Fruit fly (Drosophila melanogaster) whole organism, embryonic: Measurements from ENCODE around the gene CG15461.

Experiments
- Blimp-1 ChIP-seq: fragments of 200-800 bp; sonication (Bioruptor generic); optimal IDR thresholded peaks from 3 replicates; lab custom pipeline; 2018; ENCODE audit warnings: missing biosample characterization, missing genetic modification characterization, mild to moderate bottlenecking, moderate library complexity, missing genetic modification reagents
- CG10979 ChIP-seq: fragments of 200-800 bp; sonication (Bioruptor generic); optimal IDR thresholded peaks from 2 replicates; lab custom pipeline; 2018; ENCODE audit warnings: missing biosample characterization, mild to moderate bottlenecking, missing genetic modification characterization, moderate library complexity
- CG11093 ChIP-seq: fragments of 200-800 bp; sonication (Bioruptor generic); IDR thresholded peaks from 3 replicates; pipeline ENCODE4 v1.3.6; 2022; ENCODE audit warnings: missing biosample characterization, missing genetic modification characterization
- CG11560 ChIP-seq: fragments of 200-800 bp; sonication (Bioruptor generic); IDR thresholded peaks from 3 replicates; pipeline ENCODE4 v1.3.6; 2022; ENCODE audit warnings: missing biosample characterization, missing genetic modification characterization
- CG11695 ChIP-seq: fragments of 200-800 bp; sonication (Bioruptor generic); IDR thresholded peaks from 3 replicates; pipeline ENCODE4 v1.3.6; 2022; ENCODE audit warnings: missing biosample characterization, missing genetic modification characterization
- CG11723 ChIP-seq: fragments of 200-800 bp; sonication (Bioruptor generic); optimal IDR thresholded peaks from 2 replicates; lab custom pipeline; 2017; ENCODE audit warnings: missing biosample characterization, mild to moderate bottlenecking, missing genetic modification characterization
- CG13424 ChIP-seq: fragments of 200-800 bp; sonication (Bioruptor generic); optimal IDR thresholded peaks from 2 replicates; lab custom pipeline; 2019; ENCODE audit warnings: missing biosample characterization, mild to moderate bottlenecking, missing genetic modification characterization, moderate library complexity
- CG1602 ChIP-seq: fragments of 200-800 bp; sonication (Bioruptor generic); optimal IDR thresholded peaks from 3 replicates; lab custom pipeline; 2016; ENCODE audit warnings: missing biosample characterization, missing genetic modification characterization
- CG1603 ChIP-seq: fragments of 200-800 bp; sonication (Bioruptor generic); optimal IDR thresholded peaks from 2 replicates; lab custom pipeline; 2019; ENCODE audit warnings: missing biosample characterization, mild to moderate bottlenecking, missing genetic modification characterization, moderate library complexity
- CG1647 ChIP-seq: fragments of 200-800 bp; sonication (Bioruptor generic); optimal IDR thresholded peaks from 3 replicates; lab custom pipeline; 2016; ENCODE audit warnings: missing biosample characterization, missing genetic modification characterization
- CG18476 ChIP-seq: fragments of 200-800 bp; sonication (Bioruptor generic); optimal IDR thresholded peaks from 2 replicates; lab custom pipeline; 2016; ENCODE audit warnings: missing biosample characterization, mild to moderate bottlenecking, missing genetic modification characterization
- CG2712 ChIP-seq: fragments of 200-800 bp; optimal IDR thresholded peaks from 3 replicates; lab custom pipeline; 2019; ENCODE audit warnings: missing biosample characterization, mild to moderate bottlenecking, missing genetic modification characterization, moderate library complexity
- CG32767 ChIP-seq: fragments of 200-800 bp; sonication (Bioruptor generic); IDR thresholded peaks from 2 replicates; pipeline ENCODE4 v1.3.6; 2022; ENCODE audit warnings: missing biosample characterization, missing genetic modification characterization
- CG4424 ChIP-seq: fragments of 200-800 bp; sonication (Bioruptor generic); optimal IDR thresholded peaks from 3 replicates; lab custom pipeline; 2016; ENCODE audit warnings: missing biosample characterization, missing genetic modification characterization
- CG4707 ChIP-seq: fragments of 200-800 bp; sonication (Bioruptor generic); optimal IDR thresholded peaks from 2 replicates; lab custom pipeline; 2018; ENCODE audit warnings: missing biosample characterization, mild to moderate bottlenecking, missing genetic modification characterization, moderate library complexity
- CG8388 ChIP-seq: fragments of 200-800 bp; sonication (Bioruptor generic); optimal IDR thresholded peaks from 2 replicates; lab custom pipeline; 2019; ENCODE audit warnings: missing biosample characterization, mild to moderate bottlenecking, missing genetic modification characterization, moderate library complexity
- CG8478 ChIP-seq: fragments of >200 bp; optimal IDR thresholded peaks from 2 replicates; lab custom pipeline; 2018
- CG9727 ChIP-seq: fragments of 200-800 bp; sonication (Bioruptor generic); optimal IDR thresholded peaks from 3 replicates; lab custom pipeline; 2017; ENCODE audit warnings: missing biosample characterization, mild to moderate bottlenecking, missing genetic modification characterization
- CG9932 ChIP-seq: fragments of 200-800 bp; sonication (Bioruptor generic); IDR thresholded peaks from 2 replicates; pipeline ENCODE4 v1.3.6; 2022; ENCODE audit warnings: missing biosample characterization, missing genetic modification characterization
- D19A ChIP-seq: fragments of 200-800 bp; optimal IDR thresholded peaks from 3 replicates; lab custom pipeline; 2019; ENCODE audit warnings: missing biosample characterization, mild to moderate bottlenecking, missing genetic modification characterization, moderate library complexity
- HHEX ChIP-seq: fragments of 200-800 bp; sonication (Bioruptor generic); optimal IDR thresholded peaks from 3 replicates; lab custom pipeline; 2017; ENCODE audit warnings: missing biosample characterization, mild to moderate bottlenecking, missing genetic modification characterization, missing genetic modification reagents
- HmgZ ChIP-seq: fragments of 200-800 bp; sonication (Bioruptor generic); optimal IDR thresholded peaks from 2 replicates; lab custom pipeline; 2018; ENCODE audit warnings: missing biosample characterization, mild to moderate bottlenecking, missing genetic modification characterization
- Lpt ChIP-seq: fragments of >200 bp; optimal IDR thresholded peaks from 2 replicates; lab custom pipeline; 2018; ENCODE audit warnings: missing biosample characterization, missing genetic modification characterization
- Meics ChIP-seq: fragments of 200-800 bp; sonication (Bioruptor generic); optimal IDR thresholded peaks from 2 replicates; lab custom pipeline; 2017; ENCODE audit warnings: missing biosample characterization, mild to moderate bottlenecking, missing genetic modification characterization
- Oli ChIP-seq: fragments of 200-800 bp; sonication (Bioruptor generic); optimal IDR thresholded peaks from 2 replicates; lab custom pipeline; 2018; ENCODE audit warnings: missing biosample characterization, mild to moderate bottlenecking, missing genetic modification characterization, moderate library complexity
- Opbp ChIP-seq: fragments of 200-800 bp; sonication (Bioruptor generic); IDR thresholded peaks from 3 replicates; pipeline ENCODE4 v1.3.6; 2022; ENCODE audit warnings: missing biosample characterization, missing genetic modification characterization; ENCODE audit not compliant: partially characterized antibody
- Pdp1 ChIP-seq, 2 experiments: fragments of 200-800 bp; sonication (Bioruptor generic); optimal IDR thresholded peaks; 3 replicates each; lab custom pipeline; 2016; ENCODE audit warnings: missing biosample characterization in 2 of 2, missing genetic modification characterization in 2 of 2, mild to moderate bottlenecking in 1 of 2, moderate library complexity in 1 of 2
- Sry-β ChIP-seq: fragments of 200-800 bp; sonication (Bioruptor generic); optimal IDR thresholded peaks from 2 replicates; lab custom pipeline; 2018; ENCODE audit warnings: missing biosample characterization, mild to moderate bottlenecking, missing genetic modification characterization, moderate library complexity
- Ssrp ChIP-seq: fragments of 200-800 bp; sonication (Bioruptor generic); optimal IDR thresholded peaks from 2 replicates; lab custom pipeline; 2018; ENCODE audit warnings: missing biosample characterization, mild to moderate bottlenecking, missing genetic modification characterization, moderate library complexity
- Trl ChIP-seq, 3 experiments: fragments of >200 bp in 2 of 3; fragments of 200-800 bp in 1 of 3; sonication (Bioruptor generic) in 1 of 3; optimal IDR thresholded peaks; 2 replicates in 1 of 3; 3 replicates in 2 of 3; lab custom pipeline; 2016 to 2017; ENCODE audit warnings: missing biosample characterization in 1 of 3, missing genetic modification characterization in 1 of 3
- ap ChIP-seq: fragments of 200-800 bp; sonication (Bioruptor generic); IDR thresholded peaks from 2 replicates; pipeline ENCODE4 v1.3.6; 2022; ENCODE audit warnings: missing biosample characterization, missing genetic modification characterization
- ato ChIP-seq: fragments of 200-800 bp; sonication (Bioruptor generic); IDR thresholded peaks from 2 replicates; pipeline ENCODE4 v1.3.6; 2022; ENCODE audit warnings: missing biosample characterization, missing genetic modification characterization; ENCODE audit not compliant: partially characterized antibody
- ewg ChIP-seq: fragments of 200-800 bp; sonication (Bioruptor generic); optimal IDR thresholded peaks from 3 replicates; lab custom pipeline; 2017; ENCODE audit warnings: mild to moderate bottlenecking, missing biosample characterization, missing genetic modification reagents, missing genetic modification characterization
- fd64A ChIP-seq: fragments of 200-800 bp; sonication (Bioruptor generic); optimal IDR thresholded peaks from 3 replicates; lab custom pipeline; 2018; ENCODE audit warnings: missing biosample characterization, mild to moderate bottlenecking, missing genetic modification characterization
- gce ChIP-seq: fragments of 200-800 bp; sonication (Bioruptor generic); IDR thresholded peaks from 3 replicates; pipeline ENCODE4 v1.3.6; 2022; ENCODE audit warnings: missing biosample characterization, missing genetic modification characterization
- gro ChIP-seq: fragments of 200-800 bp; sonication (Bioruptor generic); optimal IDR thresholded peaks from 2 replicates; lab custom pipeline; 2016; ENCODE audit warnings: missing biosample characterization, missing genetic modification characterization
- gsb-n ChIP-seq: fragments of 200-800 bp; sonication (Bioruptor generic); optimal IDR thresholded peaks from 3 replicates; lab custom pipeline; 2018; ENCODE audit warnings: missing biosample characterization, mild to moderate bottlenecking, missing genetic modification characterization
- insv ChIP-seq, 2 experiments: fragments of 200-800 bp; sonication (Bioruptor generic); optimal IDR thresholded peaks; 3 replicates each; lab custom pipeline; 2016 to 2018; ENCODE audit warnings: missing biosample characterization in 2 of 2, missing genetic modification characterization in 2 of 2
- ken ChIP-seq: fragments of 200-800 bp; sonication (Bioruptor generic); IDR thresholded peaks from 3 replicates; pipeline ENCODE4 v1.3.6; 2022; ENCODE audit warnings: missing biosample characterization, missing genetic modification characterization
- lmd ChIP-seq: fragments of 200-800 bp; sonication (Bioruptor generic); IDR thresholded peaks from 2 replicates; pipeline ENCODE4 v1.3.6; 2022; ENCODE audit warnings: missing biosample characterization, missing genetic modification characterization
- pita ChIP-seq: fragments of 200-800 bp; sonication (Bioruptor generic); optimal IDR thresholded peaks from 2 replicates; lab custom pipeline; 2017; ENCODE audit warnings: missing biosample characterization, mild to moderate bottlenecking, missing genetic modification characterization
- psq ChIP-seq: fragments of 200-800 bp; sonication (Bioruptor generic); optimal IDR thresholded peaks from 2 replicates; lab custom pipeline; 2017; ENCODE audit warnings: missing biosample characterization, missing genetic modification characterization
- pzg ChIP-seq: fragments of 200-800 bp; sonication (Bioruptor generic); optimal IDR thresholded peaks from 3 replicates; lab custom pipeline; 2018; ENCODE audit warnings: missing biosample characterization, mild to moderate bottlenecking, missing genetic modification characterization, moderate library complexity
- run ChIP-seq: fragments of 200-800 bp; sonication (Bioruptor generic); optimal IDR thresholded peaks from 3 replicates; lab custom pipeline; 2018; ENCODE audit warnings: missing biosample characterization, mild to moderate bottlenecking, missing genetic modification characterization
- salm ChIP-seq: fragments of 200-800 bp; sonication (Bioruptor generic); optimal IDR thresholded peaks from 2 replicates; lab custom pipeline; 2018; ENCODE audit warnings: missing biosample characterization, mild to moderate bottlenecking, missing genetic modification characterization
- slou ChIP-seq: fragments of 200-800 bp; sonication (Bioruptor generic); optimal IDR thresholded peaks from 3 replicates; lab custom pipeline; 2016; ENCODE audit warnings: missing biosample characterization, missing genetic modification characterization
- so ChIP-seq: fragments of 200-800 bp; sonication (Bioruptor generic); IDR thresholded peaks from 3 replicates; pipeline ENCODE4 v1.3.6; 2022; ENCODE audit warnings: missing biosample characterization, missing genetic modification characterization
- sqz ChIP-seq: fragments of 200-800 bp; sonication (Bioruptor generic); optimal IDR thresholded peaks from 3 replicates; lab custom pipeline; 2018; ENCODE audit warnings: missing biosample characterization, mild to moderate bottlenecking, missing genetic modification characterization
- tio ChIP-seq: fragments of 200-800 bp; sonication (Bioruptor generic); optimal IDR thresholded peaks from 2 replicates; lab custom pipeline; 2017; ENCODE audit warnings: missing biosample characterization, missing genetic modification characterization, inconsistent platforms
- unpg ChIP-seq: fragments of 200-800 bp; sonication (Bioruptor generic); optimal IDR thresholded peaks from 3 replicates; lab custom pipeline; 2018; ENCODE audit warnings: missing biosample characterization, mild to moderate bottlenecking, missing genetic modification characterization, moderate library complexity

CG15461 gene

DNA sequence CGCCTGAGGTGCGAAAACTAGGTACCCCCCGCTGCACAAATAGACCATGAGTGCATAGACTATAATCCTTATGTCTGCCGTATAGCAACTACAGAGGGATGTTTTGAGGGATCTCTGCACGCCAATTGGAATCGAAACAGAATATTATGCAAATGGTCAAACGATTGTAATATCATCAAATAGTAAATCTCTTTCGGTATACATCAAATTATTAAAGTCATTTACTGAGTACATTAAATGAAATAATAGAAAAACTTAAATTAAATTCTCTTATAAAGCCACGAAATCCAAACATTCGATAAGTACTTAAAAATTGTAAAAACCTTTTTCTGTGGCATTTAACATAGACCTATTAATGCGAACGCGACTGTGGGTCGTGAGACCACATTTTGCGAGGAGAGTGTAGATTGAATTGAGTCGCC is 2.7 kb downstream of the CG15461 start (continued):
- TF ChIP-seq gce (GFP tag; lab: Robert Waterston, UW) (no peak), fd64A (GFP tag; lab: Kevin White, UChicago) (no peak), insv (GFP tag; optimal IDR thresholded peaks at IDR 0.05; lab: Kevin White, UChicago) (peak in 1 of 2 experiments; percentile 44), Pdp1 (GFP tag; optimal IDR thresholded peaks at IDR 0.05; lab: Kevin White, UChicago) (peak; percentile 21 to 34), ken (GFP tag; lab: Robert Waterston, UW) (no peak), Ssrp (tag; lab: Kevin White, UChicago) (peak; percentile 72), tio (peak; percentile 61), HHEX (GFP tag; lab: Kevin White, UChicago) (peak; percentile 56), CG9932 (GFP tag; lab: Robert Waterston, UW) (peak; percentile 42; the same call in 1 of the 2 replicates), gro (GFP tag; lab: Kevin White, UChicago) (peak; percentile 21), CG11695 (GFP tag; lab: Robert Waterston, UW) (peak; percentile 48; the same call in 1 of the 3 replicates), CG4707 (GFP tag; lab: Kevin White, UChicago) (no peak), ap (GFP tag; lab: Robert Waterston, UW) (no peak), CG8388 (GFP tag; lab: Kevin White, UChicago) (peak; percentile 58), CG11560 (tag; lab: Robert Waterston, UW) (no peak), so (GFP tag; lab: Robert Waterston, UW) (peak; percentile 54; the same call in 1 of the 3 replicates), CG1602 (GFP tag; lab: Kevin White, UChicago) (peak; percentile 28), psq (GFP tag; lab: Kevin White, UChicago) (no peak), HmgZ (no peak), Oli (tag; lab: Kevin White, UChicago) (peak; percentile 75), CG1647 (GFP tag; lab: Kevin White, UChicago) (peak; percentile 27), pzg (GFP tag; lab: Kevin White, UChicago) (no peak), CG9727 (GFP tag; lab: Kevin White, UChicago) (peak; percentile 73), ato (GFP tag; lab: Robert Waterston, UW) (no peak), salm (tag; lab: Kevin White, UChicago) (peak; percentile 3), Opbp (GFP tag; lab: Robert Waterston, UW) (no peak), CG11093 (GFP tag; lab: Robert Waterston, UW) (0 out of 3 replicates have a peak, but pooled peaks have one; percentile 37), CG4424 (GFP tag; lab: Kevin White, UChicago) (peak; percentile 69), Sry-β (GFP tag; lab: Kevin White, UChicago) (peak; percentile 5), CG18476 (GFP tag; lab: Kevin White, UChicago) (peak; percentile 39), CG11723 (GFP tag; lab: Kevin White, UChicago) (peak; percentile 61), CG32767 (0 out of 2 replicates have a peak, but pooled peaks have one; percentile 33), pita (GFP tag; lab: Kevin White, UChicago) (no peak), Meics (GFP tag; lab: Kevin White, UChicago) (peak; percentile 57), ewg (GFP tag; lab: Kevin White, UChicago) (peak; percentile 30), CG13424 (tag; lab: Kevin White, UChicago) (peak; percentile 76), CG8478 (no peak), sqz (GFP tag; lab: Kevin White, UChicago) (peak; percentile 86), Trl (optimal IDR thresholded peaks at IDR 0.05; lab: Kevin White, UChicago) (no peak), Trl (GFP tag; optimal IDR thresholded peaks at IDR 0.05; lab: Kevin White, UChicago) (no peak), CG2712 (tag; lab: Kevin White, UChicago) (peak; percentile 66), gsb-n (peak; percentile 35), Blimp-1 (GFP tag; lab: Kevin White, UChicago) (peak; percentile 54), slou (GFP tag; lab: Kevin White, UChicago) (no peak), lmd (GFP tag; lab: Robert Waterston, UW) (peak; percentile 46), CG10979 (tag; lab: Kevin White, UChicago) (peak; percentile 78), Lpt (GFP tag; lab: Kevin White, UChicago) (no peak), CG1603 (peak; percentile 22), D19A (peak; percentile 63), run (tag; lab: Kevin White, UChicago) (peak; percentile 46), unpg (GFP tag; lab: Kevin White, UChicago) (peak; percentile 45)
